Worm (Caenorhabditis elegans) whole organism, mixed stage, embryonic: Measurements from ENCODE around the gene C06A12.19.

Experiments used
- cnd-1 ChIP-seq: fragments of 200-800 bp; sonication (Bioruptor generic); optimal IDR thresholded peaks from 2 replicates; lab custom pipeline; 2018; ENCODE audit warnings: mild to moderate bottlenecking, missing genetic modification characterization, missing compliant biosample characterization
- elt-1 ChIP-seq: sonication (generic microtip); optimal IDR thresholded peaks from 2 replicates; lab custom pipeline; 2017; ENCODE audit warnings: missing genetic modification characterization, mild to moderate bottlenecking, missing compliant biosample characterization, antibody characterized with exemption, moderate library complexity, borderline replicate concordance; ENCODE audit not compliant: insufficient read depth
- nhr-237 ChIP-seq: fragments of 150-350 bp; optimal IDR thresholded peaks from 2 replicates; lab custom pipeline; 2014; ENCODE audit warnings: missing biosample characterization, missing genetic modification characterization
- nhr-76 ChIP-seq: sonication (generic microtip); optimal IDR thresholded peaks from 2 replicates; lab custom pipeline; 2017; ENCODE audit warnings: missing biosample characterization, missing genetic modification characterization

DNA sequence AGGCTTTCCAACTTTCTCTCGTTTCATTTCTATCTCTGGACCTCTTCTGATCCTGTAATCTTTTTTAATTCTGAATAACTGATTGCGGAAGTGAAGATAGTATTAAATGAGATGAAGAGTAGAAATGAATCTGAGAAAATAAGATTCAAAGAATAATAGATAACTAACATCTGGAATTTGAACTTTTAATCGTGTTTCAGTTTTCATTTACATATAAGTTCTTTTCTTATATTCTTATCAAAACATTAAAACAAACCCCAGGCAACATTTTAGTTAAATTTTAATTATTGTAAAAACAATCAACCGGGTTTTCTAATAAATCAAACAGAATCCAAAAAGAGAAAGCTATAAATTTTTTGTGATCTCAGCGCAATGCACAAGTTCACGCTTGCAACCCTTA, 13.3 kb upstream of the C06A12.19 start:
- TF ChIP-seq nhr-237 (no peak), elt-1 (no peak), cnd-1 (tag; lab: Kevin White, UChicago) (no peak), nhr-76 (tag; lab: Kevin White, UChicago) (no peak)
